Fruit fly (Drosophila melanogaster) whole organism, embryonic: Measurements from ENCODE around the gene Papss.

Experiments used
- Atf6 ChIP-seq: fragments of 200-800 bp; sonication (Bioruptor generic); IDR thresholded peaks from 2 replicates; pipeline ENCODE4 v1.3.6; 2022; ENCODE audit warnings: missing biosample characterization, missing genetic modification characterization
- Bteb2 ChIP-seq: fragments of 200-800 bp; sonication (Bioruptor generic); optimal IDR thresholded peaks from 2 replicates; lab custom pipeline; 2016; ENCODE audit warnings: missing biosample characterization, missing genetic modification characterization
- CG11456 ChIP-seq: fragments of 200-800 bp; sonication (Bioruptor generic); IDR thresholded peaks from 3 replicates; pipeline ENCODE4 v1.3.6; 2022; ENCODE audit warnings: missing biosample characterization, missing genetic modification characterization
- CG11504 ChIP-seq: fragments of 200-800 bp; sonication (Bioruptor generic); optimal IDR thresholded peaks from 3 replicates; lab custom pipeline; 2019; ENCODE audit warnings: missing biosample characterization, mild to moderate bottlenecking, missing genetic modification characterization, moderate library complexity
- CG17612 ChIP-seq: fragments of 200-800 bp; sonication (Bioruptor generic); IDR thresholded peaks from 2 replicates; pipeline ENCODE4 v1.3.6; 2022; ENCODE audit warnings: missing biosample characterization, missing genetic modification characterization
- CG17802 ChIP-seq: fragments of 200-800 bp; sonication (Bioruptor generic); optimal IDR thresholded peaks from 2 replicates; lab custom pipeline; 2018; ENCODE audit warnings: missing biosample characterization, mild to moderate bottlenecking, missing genetic modification characterization, moderate library complexity
- CG18262 ChIP-seq: fragments of 200-800 bp; optimal IDR thresholded peaks from 3 replicates; lab custom pipeline; 2019; ENCODE audit warnings: missing biosample characterization, mild to moderate bottlenecking, missing genetic modification characterization, moderate library complexity
- CG2120 ChIP-seq: fragments of 200-800 bp; sonication (Bioruptor generic); optimal IDR thresholded peaks from 3 replicates; lab custom pipeline; 2016; ENCODE audit warnings: missing biosample characterization, missing genetic modification characterization
- CG2889 ChIP-seq: fragments of 200-800 bp; sonication (Bioruptor generic); IDR thresholded peaks from 3 replicates; pipeline ENCODE4 v1.3.6; 2022; ENCODE audit warnings: missing biosample characterization, missing genetic modification characterization
- CG31365 ChIP-seq: fragments of 200-800 bp; sonication (Bioruptor generic); optimal IDR thresholded peaks from 2 replicates; lab custom pipeline; 2018; ENCODE audit warnings: missing biosample characterization, mild to moderate bottlenecking, missing genetic modification characterization
- CG3407 ChIP-seq: fragments of 200-800 bp; sonication (Bioruptor generic); optimal IDR thresholded peaks from 2 replicates; lab custom pipeline; 2018; ENCODE audit warnings: missing biosample characterization, mild to moderate bottlenecking, missing genetic modification characterization
- CG5245 ChIP-seq: fragments of 200-800 bp; sonication (Bioruptor generic); optimal IDR thresholded peaks from 3 replicates; lab custom pipeline; 2016; ENCODE audit warnings: missing biosample characterization, missing genetic modification characterization
- CG6854 ChIP-seq: fragments of 200-800 bp; sonication (Bioruptor generic); optimal IDR thresholded peaks from 3 replicates; lab custom pipeline; 2017; ENCODE audit warnings: missing biosample characterization, mild to moderate bottlenecking, missing genetic modification characterization
- CG7271 ChIP-seq: fragments of 200-800 bp; sonication (Bioruptor generic); optimal IDR thresholded peaks from 2 replicates; lab custom pipeline; 2018; ENCODE audit warnings: missing biosample characterization, mild to moderate bottlenecking, missing genetic modification characterization, moderate library complexity
- CG7786 ChIP-seq: fragments of 200-800 bp; sonication (Bioruptor generic); optimal IDR thresholded peaks from 2 replicates; lab custom pipeline; 2016; ENCODE audit warnings: missing biosample characterization, missing genetic modification characterization
- Elba2 ChIP-seq: fragments of 200-800 bp; sonication (Bioruptor generic); optimal IDR thresholded peaks from 3 replicates; lab custom pipeline; 2016; ENCODE audit warnings: missing biosample characterization, missing genetic modification characterization
- Ets97D ChIP-seq: fragments of 200-800 bp; sonication (Bioruptor generic); optimal IDR thresholded peaks from 3 replicates; lab custom pipeline; 2016; ENCODE audit warnings: missing biosample characterization, missing genetic modification characterization
- GATAe ChIP-seq: fragments of 200-800 bp; sonication (Bioruptor generic); conservative IDR thresholded peaks from 2 replicates; pipeline ENCODE4 v1.3.6; 2022; ENCODE audit warnings: missing biosample characterization, missing genetic modification characterization
- H2.0 ChIP-seq: fragments of 200-800 bp; sonication (Bioruptor generic); IDR thresholded peaks from 2 replicates; pipeline ENCODE4 v1.3.6; 2022; ENCODE audit warnings: missing biosample characterization, missing genetic modification characterization
- HLH3B ChIP-seq: fragments of 200-800 bp; sonication (Bioruptor generic); IDR thresholded peaks from 2 replicates; pipeline ENCODE4 v1.3.6; 2022; ENCODE audit warnings: missing biosample characterization, missing genetic modification characterization
- Hey ChIP-seq: fragments of 200-800 bp; sonication (Bioruptor generic); optimal IDR thresholded peaks from 3 replicates; lab custom pipeline; 2018; ENCODE audit warnings: missing biosample characterization, mild to moderate bottlenecking, missing genetic modification characterization
- HmgD ChIP-seq: fragments of 200-800 bp; sonication (Bioruptor generic); optimal IDR thresholded peaks from 3 replicates; lab custom pipeline; 2016; ENCODE audit warnings: missing biosample characterization, missing genetic modification characterization
- Hr39 ChIP-seq: fragments of >200 bp; optimal IDR thresholded peaks from 2 replicates; lab custom pipeline; 2017
- Med ChIP-seq: fragments of 200-800 bp; sonication (Bioruptor generic); peaks from one replicate; lab custom pipeline; 2016; ENCODE audit warnings: missing biosample characterization, missing genetic modification characterization, mild to moderate bottlenecking, inconsistent platforms, moderate library complexity
- Mrtf ChIP-seq: fragments of 200-800 bp; sonication (Bioruptor generic); IDR thresholded peaks from 3 replicates; pipeline ENCODE4 v1.3.6; 2022; ENCODE audit warnings: missing biosample characterization, missing genetic modification characterization
- Nf-YC ChIP-seq: fragments of 200-800 bp; optimal IDR thresholded peaks from 3 replicates; lab custom pipeline; 2019; ENCODE audit warnings: missing biosample characterization, mild to moderate bottlenecking, missing genetic modification characterization, moderate library complexity
- Oaz ChIP-seq: fragments of 200-800 bp; sonication (Bioruptor generic); IDR thresholded peaks from 2 replicates; pipeline ENCODE4 v1.3.6; 2022; ENCODE audit warnings: missing biosample characterization, missing genetic modification characterization
- Sox100B ChIP-seq: fragments of 200-800 bp; sonication (Bioruptor generic); optimal IDR thresholded peaks from 3 replicates; lab custom pipeline; 2018; ENCODE audit warnings: missing biosample characterization, mild to moderate bottlenecking, missing genetic modification characterization
- Taf1 ChIP-seq: fragments of 200-800 bp; sonication (Bioruptor generic); IDR thresholded peaks from 2 replicates; pipeline ENCODE4 v1.3.6; 2022; ENCODE audit warnings: missing biosample characterization, missing genetic modification characterization
- Usf ChIP-seq: fragments of 200-800 bp; sonication (Bioruptor generic); optimal IDR thresholded peaks from 2 replicates; lab custom pipeline; 2017; ENCODE audit warnings: missing genotype, missing biosample characterization, missing genetic modification characterization
- Vsx1 ChIP-seq: fragments of 200-800 bp; sonication (Bioruptor generic); optimal IDR thresholded peaks from 2 replicates; lab custom pipeline; 2017; ENCODE audit warnings: missing biosample characterization, mild to moderate bottlenecking, missing genetic modification characterization, missing genetic modification reagents
- aop ChIP-seq: fragments of 200-800 bp; sonication (Bioruptor generic); IDR thresholded peaks from 2 replicates; pipeline ENCODE4 v1.3.6; 2022; ENCODE audit warnings: missing biosample characterization, missing genetic modification characterization
- br ChIP-seq: fragments of >200 bp; optimal IDR thresholded peaks from 2 replicates; lab custom pipeline; 2017
- ham ChIP-seq: fragments of 200-800 bp; sonication (Bioruptor generic); IDR thresholded peaks from 2 replicates; pipeline ENCODE4 v1.3.6; 2022; ENCODE audit warnings: missing biosample characterization, missing genetic modification characterization
- jing ChIP-seq: fragments of 200-800 bp; sonication (Bioruptor generic); optimal IDR thresholded peaks from 2 replicates; lab custom pipeline; 2018; ENCODE audit warnings: missing biosample characterization, mild to moderate bottlenecking, missing genetic modification characterization
- nerfin-1 ChIP-seq: fragments of 200-800 bp; sonication (Bioruptor generic); optimal IDR thresholded peaks from 3 replicates; lab custom pipeline; 2019; ENCODE audit warnings: missing biosample characterization, mild to moderate bottlenecking, missing genetic modification characterization, moderate library complexity
- psq ChIP-seq: fragments of 200-800 bp; sonication (Bioruptor generic); optimal IDR thresholded peaks from 2 replicates; lab custom pipeline; 2017; ENCODE audit warnings: missing biosample characterization, missing genetic modification characterization
- run ChIP-seq: fragments of 200-800 bp; sonication (Bioruptor generic); optimal IDR thresholded peaks from 3 replicates; lab custom pipeline; 2018; ENCODE audit warnings: missing biosample characterization, mild to moderate bottlenecking, missing genetic modification characterization
- sens ChIP-seq: fragments of 200-800 bp; sonication (Bioruptor generic); peaks from one replicate; lab custom pipeline; 2016; ENCODE audit warnings: missing biosample characterization, missing genetic modification characterization
- tup ChIP-seq: fragments of 200-800 bp; sonication (Bioruptor generic); optimal IDR thresholded peaks from 2 replicates; lab custom pipeline; 2016; ENCODE audit warnings: missing biosample characterization, mild to moderate bottlenecking, missing genetic modification characterization, moderate library complexity
- wek ChIP-seq: fragments of 200-800 bp; sonication (Bioruptor generic); optimal IDR thresholded peaks from 3 replicates; lab custom pipeline; 2018; ENCODE audit warnings: missing biosample characterization, mild to moderate bottlenecking, missing genetic modification characterization, moderate library complexity
- zen ChIP-seq: fragments of 200-800 bp; sonication (Bioruptor generic); optimal IDR thresholded peaks from 3 replicates; lab custom pipeline; 2018; ENCODE audit warnings: missing biosample characterization, mild to moderate bottlenecking, missing genetic modification characterization, moderate library complexity
- zfh1 ChIP-seq: fragments of 200-800 bp; sonication (Bioruptor generic); IDR thresholded peaks from 3 replicates; pipeline ENCODE4 v1.3.6; 2022; ENCODE audit warnings: missing biosample characterization, missing genetic modification characterization

Gene Papss

DNA sequence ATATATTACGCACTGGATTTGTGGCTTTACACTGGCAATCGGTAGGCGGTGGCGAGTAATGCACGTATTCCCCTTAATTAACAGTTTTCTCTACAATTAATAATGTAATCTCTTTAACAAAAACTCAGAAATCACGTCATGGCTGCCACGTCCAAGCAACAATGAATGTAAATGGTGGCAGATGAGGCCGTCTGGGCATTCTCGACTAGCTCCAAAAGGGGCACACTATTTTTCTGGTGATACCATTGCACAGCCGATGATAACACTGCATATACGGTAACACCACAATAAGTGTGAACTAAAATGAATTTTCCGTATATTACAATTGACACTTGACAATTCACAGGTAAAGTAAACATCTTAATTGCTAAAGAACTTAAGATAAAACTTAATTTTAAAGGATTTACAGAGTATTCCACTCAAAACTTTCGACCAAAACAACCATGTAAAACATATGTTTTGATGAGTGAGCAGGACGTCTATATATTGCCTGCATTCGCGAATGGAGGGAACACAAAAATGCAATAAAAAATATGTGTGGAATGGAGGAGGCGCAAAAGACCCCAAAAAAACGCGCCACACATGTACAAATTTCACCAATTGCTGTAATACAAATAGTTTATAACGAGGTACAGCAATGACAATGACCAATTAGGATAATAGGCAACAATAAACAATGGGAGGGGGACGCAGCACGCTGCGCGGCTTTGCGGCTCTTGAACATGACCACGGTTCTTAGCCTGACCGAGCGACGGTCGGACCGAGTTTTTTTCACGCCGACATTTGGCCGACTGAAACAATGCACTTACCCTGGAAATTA is 64.4 kb downstream of the Papss start (continued):
- TF ChIP-seq ham (GFP tag; lab: Robert Waterston, UW) (no peak), wek (GFP tag; lab: Kevin White, UChicago) (peak; percentile 29), H2.0 (GFP tag; lab: Robert Waterston, UW) (no peak), sens (peak; percentile 88), Ets97D (GFP tag; lab: Kevin White, UChicago) (peak; percentile 64), Med (peak; percentile 89), CG18262 (no peak), Mrtf (no peak), GATAe (GFP tag; lab: Robert Waterston, UW) (no peak; the same call in 1 of the 2 replicates), Bteb2 (GFP tag; lab: Kevin White, UChicago) (peak; percentile 27), CG7271 (tag; lab: Kevin White, UChicago) (peak; percentile 8), CG2120 (GFP tag; lab: Kevin White, UChicago) (no peak), HmgD (no peak), CG11456 (no peak), run (tag; lab: Kevin White, UChicago) (no peak), CG17612 (GFP tag; lab: Robert Waterston, UW) (no peak), br (lab: Kevin White, UChicago) (no peak), Taf1 (GFP tag; lab: Robert Waterston, UW) (no peak), Elba2 (peak; percentile 55), CG7786 (GFP tag; lab: Kevin White, UChicago) (no peak), nerfin-1 (no peak), Usf (no peak), Hr39 (lab: Kevin White, UChicago) (no peak), zfh1 (GFP tag; lab: Robert Waterston, UW) (0 out of 3 replicates have a peak, but pooled peaks have one; percentile 16), Vsx1 (GFP tag; lab: Kevin White, UChicago) (no peak), CG2889 (no peak), Hey (tag; lab: Kevin White, UChicago) (no peak), CG5245 (no peak), Sox100B (GFP tag; lab: Kevin White, UChicago) (no peak), HLH3B (GFP tag; lab: Robert Waterston, UW) (no peak), Nf-YC (peak; percentile 3), CG6854 (GFP tag; lab: Kevin White, UChicago) (no peak), CG11504 (no peak), CG3407 (GFP tag; lab: Kevin White, UChicago) (no peak), tup (GFP tag; lab: Kevin White, UChicago) (no peak), Oaz (GFP tag; lab: Robert Waterston, UW) (no peak), psq (GFP tag; lab: Kevin White, UChicago) (peak; percentile 82), zen (peak; percentile 25), CG17802 (no peak), jing (GFP tag; lab: Kevin White, UChicago) (no peak), aop (no peak), CG31365 (tag; lab: Kevin White, UChicago) (no peak), Atf6 (GFP tag; lab: Robert Waterston, UW) (no peak)
- TF ChIP-seq, all 482 proteins: peak for 90
